Fruit fly (Drosophila melanogaster) whole organism: ENCODE data around the gene Pfdn4.

Experiments used
- Dll ChIP-seq: fragments of >200 bp; optimal IDR thresholded peaks from 2 replicates; lab custom pipeline; 2017
- EcR ChIP-seq, 2 experiments: fragments of >200 bp; optimal IDR thresholded peaks; 2 replicates each; lab custom pipeline; 2017; ENCODE audit warnings: missing biosample characterization in 2 of 2, missing genetic modification characterization in 2 of 2, missing genetic modification reagents in 2 of 2
- psq ChIP-seq: fragments of >200 bp; optimal IDR thresholded peaks from 2 replicates; lab custom pipeline; 2017

DNA sequence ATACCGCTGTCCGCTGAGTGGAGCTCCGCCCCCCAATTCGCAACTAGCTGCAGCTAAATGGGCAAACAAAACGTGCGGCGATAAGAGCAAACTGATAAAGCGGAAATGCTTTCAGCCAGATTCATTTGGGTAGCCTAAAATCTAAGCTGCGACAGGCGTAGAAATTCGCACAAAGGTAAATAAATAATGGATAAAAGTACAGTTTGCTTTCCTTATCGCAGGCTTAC is 12.1 kb downstream of the Pfdn4 start, which contains the start of gene lama:
- TF ChIP-seq Dll (lab: Kevin White, UChicago) (no peak), psq (lab: Kevin White, UChicago) (no peak), EcR (GFP tag; optimal IDR thresholded peaks at IDR 0.05; lab: Kevin White, UChicago) (no peak)
